Fruit fly (Drosophila melanogaster): ENCODE measurements around the gene CG4995.

The CG4995 gene

dm6 chr2L:10321036-10321583, 1.2 kb upstream of the CG4995 start (continued):
- no peak for TF ChIP-seq CG12219 (GFP tag; optimal IDR thresholded peaks at IDR 0.05)
- TF ChIP-seq sim (GFP tag; IDR thresholded peaks at IDR 0.05), result no peak
- no peak for TF ChIP-seq pros (GFP tag; optimal IDR thresholded peaks at IDR 0.05)
- TF ChIP-seq CG3838 (GFP tag; optimal IDR thresholded peaks at IDR 0.05), result no peak
- TF ChIP-seq unc-4 (GFP tag; IDR thresholded peaks at IDR 0.05; ENCODE audit: partially characterized antibody), result peak; percentile 76
- no peak for TF ChIP-seq jing (GFP tag; optimal IDR thresholded peaks at IDR 0.05)
- TF ChIP-seq Xbp1 (GFP tag; optimal IDR thresholded peaks at IDR 0.05), result no peak
- no peak for TF ChIP-seq CG9609 (GFP tag; optimal IDR thresholded peaks at IDR 0.05)
- TF ChIP-seq CG11695 (GFP tag; IDR thresholded peaks at IDR 0.05), result 0 out of 3 replicates have a peak, but pooled peaks have one; percentile 15
- TF ChIP-seq klu (GFP tag; IDR thresholded peaks at IDR 0.05), result no peak
- TF ChIP-seq CG17912 (GFP tag; optimal IDR thresholded peaks at IDR 0.05), result no peak
- TF ChIP-seq CG10959 (GFP tag; IDR thresholded peaks at IDR 0.05), result no peak
- TF ChIP-seq CG32767 (GFP tag; IDR thresholded peaks at IDR 0.05), result no peak
- TF ChIP-seq vnd (GFP tag; IDR thresholded peaks at IDR 0.05; ENCODE audit: partially characterized antibody), result peak; percentile 75
- no peak for TF ChIP-seq CG12155 (GFP tag; optimal IDR thresholded peaks at IDR 0.05)
- TF ChIP-seq Taf1 (GFP tag; IDR thresholded peaks at IDR 0.05), result no peak
- TF ChIP-seq CG14710 (tag; optimal IDR thresholded peaks at IDR 0.05), result peak; percentile 7
- peak; percentile 2 for TF ChIP-seq Nf-YC (tag; optimal IDR thresholded peaks at IDR 0.05)

- peak; percentile 23 for TF ChIP-seq HmgZ (tag; optimal IDR thresholded peaks at IDR 0.05)
- 0 out of 2 replicates have a peak, but pooled peaks have one; percentile 19 for TF ChIP-seq CG32767 (GFP tag; IDR thresholded peaks at IDR 0.05)
- TF ChIP-seq CG4707 (GFP tag; optimal IDR thresholded peaks at IDR 0.05), result no peak
- TF ChIP-seq az2 (GFP tag; optimal IDR thresholded peaks at IDR 0.05), result no peak
- TF ChIP-seq CG1602 (GFP tag; optimal IDR thresholded peaks at IDR 0.05), result no peak
- TF ChIP-seq Nf-YC (tag; optimal IDR thresholded peaks at IDR 0.05), result peak; percentile 5
- no peak for TF ChIP-seq CG8478 (optimal IDR thresholded peaks at IDR 0.05)
- TF ChIP-seq Neu2 (GFP tag; optimal IDR thresholded peaks at IDR 0.05; ENCODE audit: borderline replicate concordance), result no peak
- no peak for TF ChIP-seq chn (GFP tag; optimal IDR thresholded peaks at IDR 0.05)
- TF ChIP-seq Atf3 (GFP tag; optimal IDR thresholded peaks at IDR 0.05), result no peak
- TF ChIP-seq unpg (GFP tag; optimal IDR thresholded peaks at IDR 0.05), result no peak
- TF ChIP-seq CG7987 (GFP tag; optimal IDR thresholded peaks at IDR 0.05), result peak; percentile 10
- TF ChIP-seq CG4854 (GFP tag; optimal IDR thresholded peaks at IDR 0.05), result no peak
- peak; percentile 36 for TF ChIP-seq cg (GFP tag; optimal IDR thresholded peaks at IDR 0.05)
- TF ChIP-seq gem (tag; optimal IDR thresholded peaks at IDR 0.05), result no peak
- TF ChIP-seq Dbx (GFP tag; IDR thresholded peaks at IDR 0.05), result peak; percentile 28; the same call in 1 of the 3 replicates
- peak; percentile 59 for TF ChIP-seq BtbVII (GFP tag; optimal IDR thresholded peaks at IDR 0.05)
- peak; percentile 13 for TF ChIP-seq CG12659 (GFP tag; optimal IDR thresholded peaks at IDR 0.05)
- peak; percentile 94 for TF ChIP-seq Deaf1 (tag; optimal IDR thresholded peaks at IDR 0.05)
- peak; percentile 17 for TF ChIP-seq CG31365 (tag; optimal IDR thresholded peaks at IDR 0.05)
- TF ChIP-seq CG11723 (GFP tag; optimal IDR thresholded peaks at IDR 0.05), result no peak
- TF ChIP-seq nom (GFP tag; optimal IDR thresholded peaks at IDR 0.05), result peak; percentile 69
- TF ChIP-seq ssp (GFP tag; IDR thresholded peaks at IDR 0.05), result no peak
- peak; percentile 38 for TF ChIP-seq Hmr (GFP tag; optimal IDR thresholded peaks at IDR 0.05)
- TF ChIP-seq CG31388 (GFP tag; optimal IDR thresholded peaks at IDR 0.05), result no peak
- TF ChIP-seq caup (GFP tag; optimal IDR thresholded peaks at IDR 0.05; ENCODE audit: severe bottlenecking), result peak; percentile 36
- peak; percentile 91 for TF ChIP-seq CG34376 (GFP tag; optimal IDR thresholded peaks at IDR 0.05)
- TF ChIP-seq chinmo (GFP tag; IDR thresholded peaks at IDR 0.05; ENCODE audit: partially characterized antibody), result peak; percentile 89; the same call in 2 of the 4 replicates
- TF ChIP-seq CG3163 (GFP tag; optimal IDR thresholded peaks at IDR 0.05), result peak; percentile 15
- TF ChIP-seq Ssrp (tag; optimal IDR thresholded peaks at IDR 0.05), result no peak
- no peak for TF ChIP-seq schlank (tag; optimal IDR thresholded peaks at IDR 0.05)
- TF ChIP-seq vvl (GFP tag; IDR thresholded peaks at IDR 0.05), result peak; percentile 23; the same call in 1 of the 2 replicates
- TF ChIP-seq NFAT (GFP tag; IDR thresholded peaks at IDR 0.05), result peak; percentile 3; the same call in 1 of the 2 replicates
Measured at dm6 chr2L:10321612-10322011, 664 bp upstream of the CG4995 start.
